Fruit fly (Drosophila melanogaster): Measurements from ENCODE around the gene UGP.

dm6 chr3L:9304393-9304792 is 54.3 kb downstream of the UGP start:
- TF ChIP-seq psq (optimal IDR thresholded peaks at IDR 0.05) (no peak), Dll (optimal IDR thresholded peaks at IDR 0.05) (no peak)

Data from whole organism.